Fruit fly (Drosophila melanogaster): Measurements from ENCODE around the gene NijA.

NijA gene

dm6 chr3L:10739666-10740417 is 43.2 kb upstream of the NijA start (continued):
- TF ChIP-seq run (tag; optimal IDR thresholded peaks at IDR 0.05): peak; percentile 74
- TF ChIP-seq NK7.1 (GFP tag; optimal IDR thresholded peaks at IDR 0.05): peak; percentile 84
- TF ChIP-seq zen (tag; optimal IDR thresholded peaks at IDR 0.05): peak; percentile 76
- TF ChIP-seq CG6813 (GFP tag; optimal IDR thresholded peaks at IDR 0.05): peak; percentile 88
- TF ChIP-seq Max (GFP tag; optimal IDR thresholded peaks at IDR 0.05): peak; percentile 87
- peak; percentile 90 for TF ChIP-seq HLH54F (GFP tag; optimal IDR thresholded peaks at IDR 0.05)
- peak; percentile 83 for TF ChIP-seq CG9876 (GFP tag; optimal IDR thresholded peaks at IDR 0.05)
- TF ChIP-seq Neu2 (GFP tag; optimal IDR thresholded peaks at IDR 0.05; ENCODE audit: borderline replicate concordance): peak; percentile 74
- TF ChIP-seq CG7987 (GFP tag; optimal IDR thresholded peaks at IDR 0.05): peak; percentile 82
- peak; percentile 96 for TF ChIP-seq CG10654 (GFP tag; optimal IDR thresholded peaks at IDR 0.05)
- TF ChIP-seq CG11695 (GFP tag; IDR thresholded peaks at IDR 0.05): peak; percentile 97
- peak; percentile 63 for TF ChIP-seq CG4282 (GFP tag; optimal IDR thresholded peaks at IDR 0.05)
- TF ChIP-seq Xrp1 (GFP tag; IDR thresholded peaks at IDR 0.05): peak; percentile 93
- TF ChIP-seq hth (optimal IDR thresholded peaks at IDR 0.05): no peak
- TF ChIP-seq CG3163 (GFP tag; optimal IDR thresholded peaks at IDR 0.05): peak; percentile 80
- TF ChIP-seq Scr (GFP tag; IDR thresholded peaks at IDR 0.05; ENCODE audit: partially characterized antibody): peak; percentile 27; the same call in 1 of the 2 replicates
- TF ChIP-seq psq (GFP tag; optimal IDR thresholded peaks at IDR 0.05): peak; percentile 43
- TF ChIP-seq dimm (GFP tag; IDR thresholded peaks at IDR 0.05): peak; percentile 37; the same call in 1 of the 2 replicates
- peak; percentile 88 for TF ChIP-seq pnt (GFP tag; optimal IDR thresholded peaks at IDR 0.05)
- TF ChIP-seq Asciz (GFP tag; optimal IDR thresholded peaks at IDR 0.05): peak; percentile 91
- TF ChIP-seq CG3838 (GFP tag; optimal IDR thresholded peaks at IDR 0.05): peak; percentile 13
- peak; percentile 92 for TF ChIP-seq CG8478 (optimal IDR thresholded peaks at IDR 0.05)
- TF ChIP-seq CG3281 (GFP tag; optimal IDR thresholded peaks at IDR 0.05): peak; percentile 96
- peak; percentile 73 for TF ChIP-seq salm (tag; optimal IDR thresholded peaks at IDR 0.05)
- TF ChIP-seq Hr51 (GFP tag; optimal IDR thresholded peaks at IDR 0.05): peak; percentile 65 to 93
- TF ChIP-seq zfh2 (GFP tag; optimal IDR thresholded peaks at IDR 0.05): peak; percentile 88
- TF ChIP-seq mirr (GFP tag; optimal IDR thresholded peaks at IDR 0.05): peak; percentile 66
- peak; percentile 91 to 95 for TF ChIP-seq dpn (GFP tag; optimal IDR thresholded peaks at IDR 0.05)
- TF ChIP-seq gcm2 (GFP tag; optimal IDR thresholded peaks at IDR 0.05): peak; percentile 68
- TF ChIP-seq usp (GFP tag; optimal IDR thresholded peaks at IDR 0.05): no peak
- TF ChIP-seq wek (GFP tag; optimal IDR thresholded peaks at IDR 0.05): peak; percentile 16
- TF ChIP-seq amos (GFP tag; IDR thresholded peaks at IDR 0.05; ENCODE audit: partially characterized antibody): peak; percentile 20; the same call in 1 of the 2 replicates
- no peak; the same call in 1 of the 2 replicates for TF ChIP-seq Doc2 (GFP tag; IDR thresholded peaks at IDR 0.05)
- TF ChIP-seq CG17829 (tag; optimal IDR thresholded peaks at IDR 0.05): peak; percentile 86
- TF ChIP-seq HLHmδ (GFP tag; optimal IDR thresholded peaks at IDR 0.05): peak; percentile 38
- TF ChIP-seq CG7745 (tag; optimal IDR thresholded peaks at IDR 0.05): no peak
- TF ChIP-seq CG17186 (GFP tag; optimal IDR thresholded peaks at IDR 0.05): peak; percentile 68
- no peak for TF ChIP-seq pan (optimal IDR thresholded peaks at IDR 0.05)
- peak in 1 of 2 experiments; percentile 95 for TF ChIP-seq pan (GFP tag; optimal IDR thresholded peaks at IDR 0.05 in 1 of 2, IDR thresholded peaks at IDR 0.05 in 1 of 2)
- peak; percentile 97 for TF ChIP-seq zfh1 (GFP tag; IDR thresholded peaks at IDR 0.05)
- peak; percentile 62; the same call in 1 of the 2 replicates for TF ChIP-seq wdn (GFP tag; IDR thresholded peaks at IDR 0.05)
- TF ChIP-seq CG12236 (GFP tag; optimal IDR thresholded peaks at IDR 0.05): peak; percentile 88
- peak; percentile 91; the same call in 2 of the 3 replicates for TF ChIP-seq so (GFP tag; IDR thresholded peaks at IDR 0.05)
- peak; percentile 85 for TF ChIP-seq Atf3 (GFP tag; optimal IDR thresholded peaks at IDR 0.05)
- TF ChIP-seq gsb (GFP tag; IDR thresholded peaks at IDR 0.05): peak; percentile 83
- peak; percentile 79 for TF ChIP-seq sqz (GFP tag; optimal IDR thresholded peaks at IDR 0.05)
- TF ChIP-seq Ssrp (tag; optimal IDR thresholded peaks at IDR 0.05): peak; percentile 88
- TF ChIP-seq Fer1 (GFP tag; optimal IDR thresholded peaks at IDR 0.05): peak; percentile 98
- TF ChIP-seq CG7839 (tag; optimal IDR thresholded peaks at IDR 0.05): peak; percentile 97
- peak; percentile 100 for TF ChIP-seq crol (GFP tag; IDR thresholded peaks at IDR 0.05)
